Fruit fly (Drosophila melanogaster) whole organism: ENCODE data around the gene CG6749.

Experiments
- Dll ChIP-seq: fragments of >200 bp; optimal IDR thresholded peaks from 2 replicates; lab custom pipeline; 2017
- psq ChIP-seq: fragments of >200 bp; optimal IDR thresholded peaks from 2 replicates; lab custom pipeline; 2017
- usp ChIP-seq: fragments of >200 bp; optimal IDR thresholded peaks from 2 replicates; lab custom pipeline; 2017; ENCODE audit warnings: missing biosample characterization, missing genetic modification characterization, mixed read lengths

DNA sequence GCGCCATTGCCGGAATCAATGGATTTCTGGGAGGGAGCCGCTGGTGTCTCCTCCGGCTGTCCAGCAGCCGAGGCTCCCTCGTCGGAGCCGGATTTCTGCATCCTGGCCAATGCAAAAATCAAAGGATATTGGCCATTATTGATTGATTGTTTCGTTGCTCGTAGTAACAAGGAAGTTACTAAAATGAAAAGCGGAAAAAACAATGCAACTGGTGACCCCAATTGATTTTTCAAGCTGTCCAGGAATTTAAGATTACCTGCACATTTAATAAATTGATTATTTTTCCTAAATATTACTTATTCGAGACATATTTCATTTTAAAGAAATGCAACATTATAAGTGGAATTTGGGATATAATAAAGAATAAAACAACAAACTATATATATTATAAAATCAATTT lies 30.1 kb downstream of the CG6749 start, which contains the start of gene CG6761:
- TF ChIP-seq usp (GFP tag; lab: Kevin White, UChicago) (no peak), psq (lab: Kevin White, UChicago) (no peak), Dll (no peak)
